Fruit fly (Drosophila melanogaster) whole organism, embryonic: Measurements from ENCODE around the gene Awh.

Source experiments
- Blimp-1 ChIP-seq: fragments of 200-800 bp; sonication (Bioruptor generic); optimal IDR thresholded peaks from 3 replicates; lab custom pipeline; 2018; ENCODE audit warnings: missing biosample characterization, missing genetic modification characterization, mild to moderate bottlenecking, moderate library complexity, missing genetic modification reagents
- CG11456 ChIP-seq: fragments of 200-800 bp; sonication (Bioruptor generic); IDR thresholded peaks from 3 replicates; pipeline ENCODE4 v1.3.6; 2022; ENCODE audit warnings: missing biosample characterization, missing genetic modification characterization
- CG12659 ChIP-seq: fragments of 200-800 bp; sonication (Bioruptor generic); optimal IDR thresholded peaks from 3 replicates; lab custom pipeline; 2017; ENCODE audit warnings: mild to moderate bottlenecking, missing biosample characterization, missing genetic modification reagents, missing genetic modification characterization
- CG13123 ChIP-seq: fragments of 200-800 bp; sonication (Bioruptor generic); optimal IDR thresholded peaks from 2 replicates; lab custom pipeline; 2016; ENCODE audit warnings: missing biosample characterization, missing genetic modification characterization
- CG1529 ChIP-seq: fragments of 200-800 bp; sonication (Bioruptor generic); optimal IDR thresholded peaks from 3 replicates; lab custom pipeline; 2018; ENCODE audit warnings: missing biosample characterization, missing genetic modification characterization
- CG15514 ChIP-seq: fragments of 200-800 bp; sonication (Bioruptor generic); optimal IDR thresholded peaks from 3 replicates; lab custom pipeline; 2017; ENCODE audit warnings: missing biosample characterization, missing genetic modification characterization, mild to moderate bottlenecking, moderate library complexity, missing genetic modification reagents
- CG18262 ChIP-seq: fragments of 200-800 bp; optimal IDR thresholded peaks from 3 replicates; lab custom pipeline; 2019; ENCODE audit warnings: missing biosample characterization, mild to moderate bottlenecking, missing genetic modification characterization, moderate library complexity
- CG18764 ChIP-seq: fragments of 200-800 bp; sonication (Bioruptor generic); optimal IDR thresholded peaks from 3 replicates; lab custom pipeline; 2016; ENCODE audit warnings: missing biosample characterization, missing genetic modification characterization
- CG3163 ChIP-seq: fragments of 200-800 bp; sonication (Bioruptor generic); optimal IDR thresholded peaks from 3 replicates; lab custom pipeline; 2016; ENCODE audit warnings: missing biosample characterization, missing genetic modification characterization
- CG34224 ChIP-seq: fragments of 200-800 bp; sonication (Bioruptor generic); IDR thresholded peaks from 3 replicates; pipeline ENCODE4 v1.3.6; 2022; ENCODE audit warnings: missing biosample characterization, missing genetic modification characterization; ENCODE audit not compliant: partially characterized antibody
- CG34376 ChIP-seq: fragments of 200-800 bp; sonication (Bioruptor generic); optimal IDR thresholded peaks from 2 replicates; lab custom pipeline; 2018; ENCODE audit warnings: missing biosample characterization, mild to moderate bottlenecking, missing genetic modification characterization
- CG34422 ChIP-seq: fragments of 200-800 bp; sonication (Bioruptor generic); IDR thresholded peaks from 3 replicates; pipeline ENCODE4 v1.3.6; 2022; ENCODE audit warnings: missing biosample characterization, missing genetic modification characterization
- CG42726 ChIP-seq: fragments of 200-800 bp; sonication (Bioruptor generic); IDR thresholded peaks from 2 replicates; pipeline ENCODE4 v1.3.6; 2022; ENCODE audit warnings: missing biosample characterization, missing genetic modification characterization; ENCODE audit not compliant: partially characterized antibody
- CG4854 ChIP-seq: fragments of 200-800 bp; sonication (Bioruptor generic); optimal IDR thresholded peaks from 2 replicates; lab custom pipeline; 2016; ENCODE audit warnings: missing biosample characterization, missing genetic modification characterization, inconsistent platforms
- CG5953 ChIP-seq: fragments of 200-800 bp; sonication (Bioruptor generic); IDR thresholded peaks from 2 replicates; pipeline ENCODE4 v1.3.6; 2022; ENCODE audit warnings: missing biosample characterization, missing genetic modification characterization
- CG9876 ChIP-seq: fragments of 200-800 bp; sonication (Bioruptor generic); optimal IDR thresholded peaks from 2 replicates; lab custom pipeline; 2016; ENCODE audit warnings: missing biosample characterization, missing genetic modification characterization
- Deaf1 ChIP-seq: fragments of 200-800 bp; optimal IDR thresholded peaks from 3 replicates; lab custom pipeline; 2019; ENCODE audit warnings: missing biosample characterization, mild to moderate bottlenecking, missing genetic modification characterization, moderate library complexity
- GATAe ChIP-seq: fragments of 200-800 bp; sonication (Bioruptor generic); conservative IDR thresholded peaks from 2 replicates; pipeline ENCODE4 v1.3.6; 2022; ENCODE audit warnings: missing biosample characterization, missing genetic modification characterization
- H15 ChIP-seq: fragments of 200-800 bp; sonication (Bioruptor generic); IDR thresholded peaks from 3 replicates; pipeline ENCODE4 v1.3.6; 2022; ENCODE audit warnings: missing biosample characterization, missing genetic modification characterization
- Kr ChIP-seq: fragments of 200-800 bp; sonication (Bioruptor generic); optimal IDR thresholded peaks from 2 replicates; lab custom pipeline; 2017; ENCODE audit warnings: missing biosample characterization, mild to moderate bottlenecking, missing genetic modification characterization
- Lhr ChIP-seq: fragments of 200-800 bp; sonication (Bioruptor generic); optimal IDR thresholded peaks from 3 replicates; lab custom pipeline; 2017; ENCODE audit warnings: mild to moderate bottlenecking, missing biosample characterization, missing genetic modification reagents, missing genetic modification characterization
- MBD-R2 ChIP-seq: fragments of 200-800 bp; sonication (Bioruptor generic); IDR thresholded peaks from 2 replicates; pipeline ENCODE4 v1.3.6; 2022; ENCODE audit warnings: missing biosample characterization, missing genetic modification characterization
- MESR4 ChIP-seq: fragments of 200-800 bp; sonication (Bioruptor generic); optimal IDR thresholded peaks from 2 replicates; lab custom pipeline; 2018; ENCODE audit warnings: missing biosample characterization, mild to moderate bottlenecking, missing genetic modification characterization, moderate library complexity
- Mad ChIP-seq: fragments of 200-800 bp; sonication (Bioruptor generic); optimal IDR thresholded peaks from 2 replicates; lab custom pipeline; 2016; ENCODE audit warnings: missing biosample characterization, missing genetic modification characterization
- Max ChIP-seq: fragments of 200-800 bp; sonication (Bioruptor generic); optimal IDR thresholded peaks from 2 replicates; lab custom pipeline; 2016; ENCODE audit warnings: missing biosample characterization, mild to moderate bottlenecking, missing genetic modification characterization
- Nf-YC ChIP-seq: fragments of 200-800 bp; optimal IDR thresholded peaks from 3 replicates; lab custom pipeline; 2019; ENCODE audit warnings: missing biosample characterization, mild to moderate bottlenecking, missing genetic modification characterization, moderate library complexity
- Rfx ChIP-seq: fragments of 200-800 bp; sonication (Bioruptor generic); IDR thresholded peaks from 2 replicates; pipeline ENCODE4 v1.3.6; 2022; ENCODE audit warnings: missing biosample characterization, missing genetic modification characterization
- Sry-δ ChIP-seq: fragments of 200-800 bp; sonication (Bioruptor generic); optimal IDR thresholded peaks from 2 replicates; lab custom pipeline; 2016; ENCODE audit warnings: missing biosample characterization, missing genetic modification characterization
- YL-1 ChIP-seq: fragments of 200-800 bp; sonication (Bioruptor generic); optimal IDR thresholded peaks from 3 replicates; lab custom pipeline; 2017; ENCODE audit warnings: missing biosample characterization, mild to moderate bottlenecking, missing genetic modification characterization
- bigmax ChIP-seq: fragments of 200-800 bp; sonication (Bioruptor generic); optimal IDR thresholded peaks from 2 replicates; lab custom pipeline; 2018; ENCODE audit warnings: missing biosample characterization, mild to moderate bottlenecking, missing genetic modification characterization
- btn ChIP-seq: fragments of 200-800 bp; sonication (Bioruptor generic); optimal IDR thresholded peaks from 2 replicates; lab custom pipeline; 2016; ENCODE audit warnings: missing biosample characterization, missing genetic modification characterization
- caup ChIP-seq: fragments of 200-800 bp; sonication (Bioruptor generic); optimal IDR thresholded peaks from 3 replicates; lab custom pipeline; 2017; ENCODE audit warnings: missing biosample characterization, mild to moderate bottlenecking, missing genetic modification characterization, moderate library complexity; ENCODE audit not compliant: severe bottlenecking
- chn ChIP-seq: fragments of 200-800 bp; sonication (Bioruptor generic); optimal IDR thresholded peaks from 2 replicates; lab custom pipeline; 2016; ENCODE audit warnings: missing biosample characterization, missing genetic modification characterization
- dpn ChIP-seq, 2 experiments: fragments of 200-800 bp; sonication (Bioruptor generic); optimal IDR thresholded peaks; 3 replicates each; lab custom pipeline; 2016; ENCODE audit warnings: missing biosample characterization in 2 of 2, missing genetic modification characterization in 2 of 2
- her ChIP-seq: fragments of 200-800 bp; sonication (Bioruptor generic); optimal IDR thresholded peaks from 2 replicates; lab custom pipeline; 2016; ENCODE audit warnings: missing biosample characterization, missing genetic modification characterization
- ind ChIP-seq: fragments of 200-800 bp; sonication (Bioruptor generic); optimal IDR thresholded peaks from 3 replicates; lab custom pipeline; 2016; ENCODE audit warnings: missing biosample characterization, missing genetic modification characterization
- inv ChIP-seq: fragments of 200-800 bp; sonication (Bioruptor generic); IDR thresholded peaks from 2 replicates; pipeline ENCODE4 v1.3.6; 2022; ENCODE audit warnings: missing biosample characterization, missing genetic modification characterization; ENCODE audit not compliant: partially characterized antibody
- ken ChIP-seq: fragments of 200-800 bp; sonication (Bioruptor generic); IDR thresholded peaks from 3 replicates; pipeline ENCODE4 v1.3.6; 2022; ENCODE audit warnings: missing biosample characterization, missing genetic modification characterization
- knrl ChIP-seq: fragments of 200-800 bp; sonication (Bioruptor generic); IDR thresholded peaks from 3 replicates; pipeline ENCODE4 v1.3.6; 2022; ENCODE audit warnings: missing biosample characterization, missing genetic modification characterization; ENCODE audit not compliant: partially characterized antibody
- lilli ChIP-seq: fragments of 200-800 bp; sonication (Bioruptor generic); optimal IDR thresholded peaks from 3 replicates; lab custom pipeline; 2016; ENCODE audit warnings: missing biosample characterization, missing genetic modification characterization
- onecut ChIP-seq: fragments of 200-800 bp; sonication (Bioruptor generic); IDR thresholded peaks from 2 replicates; pipeline ENCODE4 v1.3.6; 2022; ENCODE audit warnings: missing biosample characterization, missing genetic modification characterization
- phol ChIP-seq: fragments of 200-800 bp; sonication (Bioruptor generic); optimal IDR thresholded peaks from 3 replicates; lab custom pipeline; 2018; ENCODE audit warnings: missing biosample characterization, mild to moderate bottlenecking, missing genetic modification characterization, moderate library complexity
- prd ChIP-seq, 3 experiments: fragments of >200 bp in 2 of 3; fragments of 200-800 bp in 1 of 3; sonication (Bioruptor generic) in 1 of 3; optimal IDR thresholded peaks in 2 of 3; IDR thresholded peaks in 1 of 3; 2 replicates in 2 of 3; 3 replicates in 1 of 3; pipeline versions ENCODE4 v1.3.6 to Lab custom; 2017 to 2022; ENCODE audit warnings: missing biosample characterization in 1 of 3, missing genetic modification characterization in 1 of 3
- sens ChIP-seq: fragments of 200-800 bp; sonication (Bioruptor generic); peaks from one replicate; lab custom pipeline; 2016; ENCODE audit warnings: missing biosample characterization, missing genetic modification characterization
- ssp ChIP-seq: fragments of 200-800 bp; sonication (Bioruptor generic); IDR thresholded peaks from 2 replicates; pipeline ENCODE4 v1.3.6; 2022; ENCODE audit warnings: missing biosample characterization, missing genetic modification characterization
- twi ChIP-seq: fragments of 200-800 bp; optimal IDR thresholded peaks from 2 replicates; lab custom pipeline; 2019; ENCODE audit warnings: missing biosample characterization, mild to moderate bottlenecking, missing genetic modification characterization, moderate library complexity
- zen ChIP-seq: fragments of 200-800 bp; sonication (Bioruptor generic); optimal IDR thresholded peaks from 3 replicates; lab custom pipeline; 2018; ENCODE audit warnings: missing biosample characterization, mild to moderate bottlenecking, missing genetic modification characterization, moderate library complexity
- zfh1 ChIP-seq: fragments of 200-800 bp; sonication (Bioruptor generic); IDR thresholded peaks from 3 replicates; pipeline ENCODE4 v1.3.6; 2022; ENCODE audit warnings: missing biosample characterization, missing genetic modification characterization

Awh gene

DNA sequence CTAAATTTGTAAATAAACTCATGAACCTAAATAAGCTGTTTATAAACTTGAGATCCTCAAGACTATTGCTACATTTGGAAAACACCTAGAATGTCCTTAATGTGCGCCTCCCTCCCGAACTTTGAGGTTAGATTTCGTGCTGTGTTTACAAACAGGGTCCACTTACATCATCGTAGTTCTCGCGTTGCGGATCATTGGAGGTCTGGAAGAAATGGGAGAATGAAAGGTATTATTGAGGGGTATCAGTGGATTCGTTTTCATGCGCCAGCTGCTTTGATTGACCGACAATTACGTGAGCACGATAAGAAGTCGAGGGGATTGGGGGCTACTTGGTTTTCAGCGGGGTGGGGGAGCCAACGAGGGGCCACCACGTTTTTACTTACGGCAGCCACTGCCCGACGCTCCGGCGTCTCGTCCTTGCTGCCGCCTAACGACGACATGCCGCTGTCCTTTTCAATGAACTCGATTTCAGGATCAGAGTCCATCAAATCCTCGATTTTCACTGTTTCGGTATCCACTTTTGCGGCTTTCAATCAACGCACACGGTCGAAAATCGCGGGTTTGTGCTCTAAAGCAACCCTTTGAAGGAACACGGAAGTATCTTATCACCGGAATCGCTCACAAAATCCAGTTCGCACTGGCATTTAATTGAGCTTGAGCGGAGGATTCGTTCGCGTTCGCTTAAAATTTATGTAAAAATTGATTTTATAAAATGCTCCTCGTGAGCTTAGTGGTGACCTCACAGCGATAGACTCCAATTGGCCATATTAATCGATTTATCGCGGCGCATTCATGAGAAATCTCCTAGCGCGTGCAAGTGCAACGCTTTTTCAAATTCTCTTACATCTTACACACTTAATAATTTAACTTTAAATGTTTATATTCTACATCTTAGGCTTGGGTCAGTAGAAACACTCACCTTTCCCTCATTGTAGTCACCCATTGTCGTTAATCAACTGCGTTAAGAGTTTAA is 63.1 kb downstream of the Awh start (continued):
- TF ChIP-seq CG34422 (GFP tag; lab: Robert Waterston, UW) (peak; percentile 44; the same call in 2 of the 3 replicates), YL-1 (GFP tag; lab: Kevin White, UChicago) (peak; percentile 31), inv (GFP tag; lab: Robert Waterston, UW) (peak; percentile 45; the same call in 1 of the 2 replicates), twi (tag; lab: Kevin White, UChicago) (no peak), Max (GFP tag; lab: Kevin White, UChicago) (peak; percentile 14), Rfx (0 out of 2 replicates have a peak, but pooled peaks have one; percentile 6), H15 (GFP tag; lab: Robert Waterston, UW) (no peak), zen (tag; lab: Kevin White, UChicago) (no peak), CG11456 (no peak), btn (GFP tag; lab: Kevin White, UChicago) (no peak), CG1529 (GFP tag; lab: Kevin White, UChicago) (no peak), caup (GFP tag; lab: Kevin White, UChicago) (no peak), bigmax (GFP tag; lab: Kevin White, UChicago) (peak; percentile 90), ken (GFP tag; lab: Robert Waterston, UW) (no peak), CG42726 (GFP tag; lab: Robert Waterston, UW) (peak; percentile 73), MESR4 (peak; percentile 79), lilli (peak; percentile 16), Nf-YC (tag; lab: Kevin White, UChicago) (no peak), ssp (no peak), Sry-δ (GFP tag; lab: Kevin White, UChicago) (peak; percentile 90), CG18262 (tag; lab: Kevin White, UChicago) (no peak), Lhr (GFP tag; lab: Kevin White, UChicago) (peak; percentile 18), dpn (GFP tag; optimal IDR thresholded peaks at IDR 0.05; lab: Kevin White, UChicago) (peak in 1 of 2 experiments; percentile 18), zfh1 (GFP tag; lab: Robert Waterston, UW) (no peak), CG4854 (GFP tag; lab: Kevin White, UChicago) (no peak), CG18764 (no peak), sens (peak; percentile 84), knrl (GFP tag; lab: Robert Waterston, UW) (peak; percentile 59), ind (GFP tag; lab: Kevin White, UChicago) (no peak), GATAe (GFP tag; lab: Robert Waterston, UW) (no peak), prd (optimal IDR thresholded peaks at IDR 0.05; lab: Kevin White, UChicago) (no peak), prd (GFP tag; IDR thresholded peaks at IDR 0.05; lab: Robert Waterston, UW) (no peak), CG34224 (GFP tag; lab: Robert Waterston, UW) (peak; percentile 68), her (peak; percentile 99), Kr (GFP tag; lab: Kevin White, UChicago) (no peak), Deaf1 (tag; lab: Kevin White, UChicago) (peak; percentile 22), chn (GFP tag; lab: Kevin White, UChicago) (no peak), CG13123 (GFP tag; lab: Kevin White, UChicago) (no peak), CG34376 (no peak), CG3163 (GFP tag; lab: Kevin White, UChicago) (no peak), onecut (GFP tag; lab: Robert Waterston, UW) (peak; percentile 79), CG12659 (GFP tag; lab: Kevin White, UChicago) (peak; percentile 29), Mad (GFP tag; lab: Kevin White, UChicago) (peak; percentile 1), MBD-R2 (GFP tag; lab: Robert Waterston, UW) (peak; percentile 31; the same call in 1 of the 2 replicates), CG5953 (GFP tag; lab: Robert Waterston, UW) (no peak), CG15514 (peak; percentile 52), CG9876 (GFP tag; lab: Kevin White, UChicago) (no peak), Blimp-1 (no peak), phol (tag; lab: Kevin White, UChicago) (peak; percentile 20)
